Fruit fly (Drosophila melanogaster): ENCODE data around the gene CG16704.

CG16704 gene

dm6 chr2L:3655698-3656105, 36.7 kb downstream of the CG16704 start (continued):
- peak; percentile 97 for TF ChIP-seq Mes4 (GFP tag; optimal IDR thresholded peaks at IDR 0.05)
- no peak for TF ChIP-seq lov (optimal IDR thresholded peaks at IDR 0.05)
- TF ChIP-seq lov (GFP tag; IDR thresholded peaks at IDR 0.05): peak; percentile 98
- peak; percentile 97 for TF ChIP-seq eyg (GFP tag; optimal IDR thresholded peaks at IDR 0.05)
- TF ChIP-seq CG11504 (tag; optimal IDR thresholded peaks at IDR 0.05): peak; percentile 97
- TF ChIP-seq sob (GFP tag; IDR thresholded peaks at IDR 0.05): peak; percentile 98
- peak; percentile 96 for TF ChIP-seq NC2α (GFP tag; optimal IDR thresholded peaks at IDR 0.05)
- TF ChIP-seq Hr3 (GFP tag; optimal IDR thresholded peaks at IDR 0.05): peak; percentile 95
- TF ChIP-seq Vsx1 (GFP tag; optimal IDR thresholded peaks at IDR 0.05): peak; percentile 94
- TF ChIP-seq Oli (tag; optimal IDR thresholded peaks at IDR 0.05): peak; percentile 99
- TF ChIP-seq CG14050 (GFP tag; IDR thresholded peaks at IDR 0.05): peak; percentile 97
- TF ChIP-seq CG12769 (tag; optimal IDR thresholded peaks at IDR 0.05): peak; percentile 99
- peak; percentile 97 for TF ChIP-seq Blimp-1 (GFP tag; optimal IDR thresholded peaks at IDR 0.05)
- TF ChIP-seq Dfd (GFP tag; optimal IDR thresholded peaks at IDR 0.05): no peak
- no peak for TF ChIP-seq CG2129 (GFP tag; IDR thresholded peaks at IDR 0.05; ENCODE audit: partially characterized antibody)
- peak; percentile 96 for TF ChIP-seq CG6175 (GFP tag; IDR thresholded peaks at IDR 0.05)
- no peak; the same call in 1 of the 2 replicates for TF ChIP-seq Dip2 (GFP tag; IDR thresholded peaks at IDR 0.05)
- peak; percentile 98 for TF ChIP-seq Asciz (GFP tag; optimal IDR thresholded peaks at IDR 0.05)
- TF ChIP-seq pita (GFP tag; optimal IDR thresholded peaks at IDR 0.05): no peak
- peak; percentile 99 for TF ChIP-seq CG34376 (GFP tag; optimal IDR thresholded peaks at IDR 0.05)
- peak; percentile 99 for TF ChIP-seq Xbp1 (GFP tag; optimal IDR thresholded peaks at IDR 0.05)
- peak; percentile 97 for TF ChIP-seq CG9215 (GFP tag; IDR thresholded peaks at IDR 0.05)
- peak; percentile 87 for TF ChIP-seq trh (GFP tag; optimal IDR thresholded peaks at IDR 0.05)
- peak; percentile 74 for TF ChIP-seq MESR4 (GFP tag; optimal IDR thresholded peaks at IDR 0.05)
- TF ChIP-seq dmrt11E (tag; optimal IDR thresholded peaks at IDR 0.05): peak; percentile 97
- TF ChIP-seq gsb-n (tag; optimal IDR thresholded peaks at IDR 0.05): peak; percentile 98
- peak; percentile 87 for TF ChIP-seq E2f2 (GFP tag; IDR thresholded peaks at IDR 0.05)
- TF ChIP-seq Optix (GFP tag; IDR thresholded peaks at IDR 0.05): peak; percentile 97
- peak in 1 of 2 experiments; percentile 68 for TF ChIP-seq crp (GFP tag; optimal IDR thresholded peaks at IDR 0.05)
- peak; percentile 38; the same call in 1 of the 2 replicates for TF ChIP-seq Dref (GFP tag; IDR thresholded peaks at IDR 0.05)
- peak; percentile 97 for TF ChIP-seq CG14710 (tag; optimal IDR thresholded peaks at IDR 0.05)
- peak; percentile 98 for TF ChIP-seq Meics (GFP tag; optimal IDR thresholded peaks at IDR 0.05)
- TF ChIP-seq chif (GFP tag; optimal IDR thresholded peaks at IDR 0.05): peak; percentile 97 to 98
- peak; percentile 90 for TF ChIP-seq CG18011 (GFP tag; optimal IDR thresholded peaks at IDR 0.05)
- TF ChIP-seq CG17359 (tag; optimal IDR thresholded peaks at IDR 0.05): peak; percentile 99
- TF ChIP-seq dan (GFP tag; IDR thresholded peaks at IDR 0.05): no peak; the same call in 1 of the 2 replicates
- TF ChIP-seq bigmax (GFP tag; optimal IDR thresholded peaks at IDR 0.05): peak; percentile 77
- peak; percentile 98 for TF ChIP-seq caup (GFP tag; optimal IDR thresholded peaks at IDR 0.05; ENCODE audit: severe bottlenecking)
- TF ChIP-seq trem (tag; optimal IDR thresholded peaks at IDR 0.05): peak; percentile 96
- peak; percentile 97 for TF ChIP-seq cwo (GFP tag; optimal IDR thresholded peaks at IDR 0.05)
- TF ChIP-seq CG33213 (GFP tag; optimal IDR thresholded peaks at IDR 0.05): peak; percentile 95
- TF ChIP-seq Scr (GFP tag; IDR thresholded peaks at IDR 0.05; ENCODE audit: partially characterized antibody): no peak
- TF ChIP-seq fru (optimal IDR thresholded peaks at IDR 0.05): no peak
- TF ChIP-seq CG6813 (GFP tag; optimal IDR thresholded peaks at IDR 0.05): peak; percentile 98
- TF ChIP-seq E2f1 (GFP tag; IDR thresholded peaks at IDR 0.05): peak; percentile 98
- TF ChIP-seq CG8281 (tag; optimal IDR thresholded peaks at IDR 0.05): peak; percentile 92
- peak; percentile 97 for TF ChIP-seq Fer2 (tag; optimal IDR thresholded peaks at IDR 0.05)
- TF ChIP-seq CkIIα-i1 (GFP tag; IDR thresholded peaks at IDR 0.05): peak; percentile 86
- TF ChIP-seq CG9932 (GFP tag; IDR thresholded peaks at IDR 0.05): peak; percentile 99
- TF ChIP-seq CG12659 (GFP tag; optimal IDR thresholded peaks at IDR 0.05): peak; percentile 99

Measured in whole organism, embryonic.